Fruit fly (Drosophila melanogaster): ENCODE data around the gene CG13731.

CG13731 gene

dm6 chr3L:17421319-17421718 lies 32.6 kb upstream of the CG13731 start, which contains the start of gene blot (continued):
- TF ChIP-seq CG15011 (GFP tag; optimal IDR thresholded peaks at IDR 0.05) (no peak), CG2712 (tag; optimal IDR thresholded peaks at IDR 0.05) (no peak), CG42726 (GFP tag; IDR thresholded peaks at IDR 0.05; ENCODE audit: partially characterized antibody) (peak; percentile 38; the same call in 1 of the 2 replicates), ash1 (GFP tag; optimal IDR thresholded peaks at IDR 0.05) (no peak), prd (optimal IDR thresholded peaks at IDR 0.05) (no peak), prd (GFP tag; IDR thresholded peaks at IDR 0.05) (no peak), gsb (GFP tag; IDR thresholded peaks at IDR 0.05) (no peak), CG2678 (tag; optimal IDR thresholded peaks at IDR 0.05) (no peak), CG9727 (GFP tag; optimal IDR thresholded peaks at IDR 0.05) (no peak), Oaz (GFP tag; IDR thresholded peaks at IDR 0.05) (no peak), Ravus (GFP tag; IDR thresholded peaks at IDR 0.05) (no peak), ken (GFP tag; IDR thresholded peaks at IDR 0.05) (peak; percentile 58; the same call in 1 of the 3 replicates), CG3407 (GFP tag; optimal IDR thresholded peaks at IDR 0.05) (no peak), CG1602 (GFP tag; optimal IDR thresholded peaks at IDR 0.05) (no peak), CG10267 (tag; optimal IDR thresholded peaks at IDR 0.05) (no peak), CG17912 (GFP tag; optimal IDR thresholded peaks at IDR 0.05) (no peak), sug (tag; optimal IDR thresholded peaks at IDR 0.05) (no peak), CG32532 (GFP tag; IDR thresholded peaks at IDR 0.05) (peak; percentile 39; the same call in 1 of the 2 replicates), Side (GFP tag; optimal IDR thresholded peaks at IDR 0.05) (no peak), CG15514 (GFP tag; optimal IDR thresholded peaks at IDR 0.05) (no peak), tx (GFP tag; optimal IDR thresholded peaks at IDR 0.05) (no peak), dysf (GFP tag; IDR thresholded peaks at IDR 0.05) (no peak), bsh (GFP tag; optimal IDR thresholded peaks at IDR 0.05) (peak in 1 of 2 experiments; percentile 35), ERR (GFP tag; optimal IDR thresholded peaks at IDR 0.05) (no peak), cato (GFP tag; optimal IDR thresholded peaks at IDR 0.05; ENCODE audit: borderline replicate concordance) (no peak), CG12236 (GFP tag; optimal IDR thresholded peaks at IDR 0.05) (no peak), CG10979 (tag; optimal IDR thresholded peaks at IDR 0.05) (no peak), CG10959 (GFP tag; IDR thresholded peaks at IDR 0.05) (no peak), CG4404 (GFP tag; IDR thresholded peaks at IDR 0.05) (no peak), Hr78 (GFP tag; optimal IDR thresholded peaks at IDR 0.05) (peak in 1 of 2 experiments; percentile 12), HLHmδ (GFP tag; optimal IDR thresholded peaks at IDR 0.05) (no peak), CG3847 (GFP tag; IDR thresholded peaks at IDR 0.05) (no peak), ara (GFP tag; IDR thresholded peaks at IDR 0.05) (no peak), otp (GFP tag; IDR thresholded peaks at IDR 0.05) (peak; percentile 34; the same call in 1 of the 3 replicates), Dip3 (GFP tag; optimal IDR thresholded peaks at IDR 0.05) (no peak), CG4730 (GFP tag; IDR thresholded peaks at IDR 0.05) (no peak), CG17385 (GFP tag; optimal IDR thresholded peaks at IDR 0.05) (no peak), zen2 (GFP tag; IDR thresholded peaks at IDR 0.05; ENCODE audit: partially characterized antibody) (peak; percentile 34; the same call in 2 of the 3 replicates), row (GFP tag; IDR thresholded peaks at IDR 0.05) (no peak), HLH54F (GFP tag; optimal IDR thresholded peaks at IDR 0.05) (no peak), CG8478 (optimal IDR thresholded peaks at IDR 0.05) (no peak), CG18764 (GFP tag; optimal IDR thresholded peaks at IDR 0.05) (no peak), Chrac-16 (GFP tag; optimal IDR thresholded peaks at IDR 0.05) (no peak), BEAF-32 (GFP tag; optimal IDR thresholded peaks at IDR 0.05) (no peak), CG15073 (GFP tag; optimal IDR thresholded peaks at IDR 0.05) (no peak), zfh1 (GFP tag; IDR thresholded peaks at IDR 0.05) (no peak), aop (GFP tag; IDR thresholded peaks at IDR 0.05) (no peak), dpn (GFP tag; optimal IDR thresholded peaks at IDR 0.05) (no peak), bbx (GFP tag; IDR thresholded peaks at IDR 0.05; ENCODE audit: partially characterized antibody) (peak; percentile 36; the same call in 1 of the 2 replicates), Dll (GFP tag; IDR thresholded peaks at IDR 0.05; ENCODE audit: partially characterized antibody) (peak; percentile 25; the same call in 1 of the 4 replicates), Ets65A (GFP tag) (no peak), Dip2 (GFP tag; IDR thresholded peaks at IDR 0.05) (no peak)
